Worm (Caenorhabditis elegans) whole organism, mixed stage, embryonic: ENCODE data around the gene lgc-15.

ENCODE experiments used
- lin-13 ChIP-seq: fragments of 150-350 bp; optimal IDR thresholded peaks from 2 replicates; lab custom pipeline; 2014; ENCODE audit warnings: missing biosample characterization, missing genetic modification characterization
- nhr-2 ChIP-seq: fragments of 150-350 bp; optimal IDR thresholded peaks from 2 replicates; lab custom pipeline; 2014; ENCODE audit warnings: missing biosample characterization, missing genetic modification characterization

- TF ChIP-seq lin-13 (tag; lab: Kevin White, UChicago) (no peak), nhr-2 (tag; lab: Kevin White, UChicago) (no peak)
Observed at ce11 chrX:12125308-12125707, 11.2 kb downstream of the lgc-15 start, which contains the start of gene lgc-18.
